Fruit fly (Drosophila melanogaster): Measurements from ENCODE around the gene beat-VI.

beat-VI gene

dm6 chr3R:28484257-28484656, 66.2 kb downstream of the beat-VI start, which contains the start of gene CG1894:
Gene CG1894 (plus strand): TSS chr3R:28484557.
- no peak for TF ChIP-seq CrebA (GFP tag; optimal IDR thresholded peaks at IDR 0.05; ENCODE audit: borderline replicate concordance)
- TF ChIP-seq psq (GFP tag; optimal IDR thresholded peaks at IDR 0.05) = no peak
- no peak for TF ChIP-seq Hr78 (GFP tag; optimal IDR thresholded peaks at IDR 0.05)
- TF ChIP-seq rgr (GFP tag; optimal IDR thresholded peaks at IDR 0.05) = no peak

dm6 chr3R:28486653-28487052, 68.6 kb downstream of the beat-VI start, which contains the start of gene Dhc98D:
Gene Dhc98D (plus strand): TSS chr3R:28486953.
- TF ChIP-seq GATAd (GFP tag; optimal IDR thresholded peaks at IDR 0.05) (no peak), CG9705 (GFP tag; optimal IDR thresholded peaks at IDR 0.05) (no peak), Dfd (GFP tag; optimal IDR thresholded peaks at IDR 0.05) (no peak), HLH106 (tag; optimal IDR thresholded peaks at IDR 0.05) (no peak), Abd-B (GFP tag; optimal IDR thresholded peaks at IDR 0.05) (no peak), Jra (GFP tag; optimal IDR thresholded peaks at IDR 0.05) (no peak), N (GFP tag; optimal IDR thresholded peaks at IDR 0.05) (no peak), brk (GFP tag; optimal IDR thresholded peaks at IDR 0.05) (no peak), psq (GFP tag; optimal IDR thresholded peaks at IDR 0.05) (no peak), CrebA (GFP tag; optimal IDR thresholded peaks at IDR 0.05; ENCODE audit: borderline replicate concordance) (no peak), ey (GFP tag; optimal IDR thresholded peaks at IDR 0.05) (no peak), Dif (GFP tag; optimal IDR thresholded peaks at IDR 0.05; ENCODE audit: partially characterized antibody) (no peak), h (GFP tag; optimal IDR thresholded peaks at IDR 0.05) (no peak), dmrt93B (GFP tag; optimal IDR thresholded peaks at IDR 0.05) (no peak), foxo (GFP tag; optimal IDR thresholded peaks at IDR 0.05) (no peak), fru (GFP tag; optimal IDR thresholded peaks at IDR 0.05) (no peak)

- TF ChIP-seq psq (GFP tag; optimal IDR thresholded peaks at IDR 0.05) (no peak), dsf (GFP tag; optimal IDR thresholded peaks at IDR 0.05; ENCODE audit: borderline replicate concordance) (no peak), usp (GFP tag; optimal IDR thresholded peaks at IDR 0.05) (no peak), tai (GFP tag; optimal IDR thresholded peaks at IDR 0.05) (no peak), sage (GFP tag; optimal IDR thresholded peaks at IDR 0.05) (no peak), fru (GFP tag; optimal IDR thresholded peaks at IDR 0.05) (no peak), sv (GFP tag; optimal IDR thresholded peaks at IDR 0.05) (no peak), Abd-B (GFP tag; optimal IDR thresholded peaks at IDR 0.05) (no peak), Hnf4 (GFP tag; optimal IDR thresholded peaks at IDR 0.05) (no peak), Dif (GFP tag; optimal IDR thresholded peaks at IDR 0.05; ENCODE audit: partially characterized antibody) (no peak), woc (GFP tag; optimal IDR thresholded peaks at IDR 0.05) (no peak)
These were observed 102.4 kb downstream of the beat-VI start, which contains the start of gene CG31051 for dm6 chr3R:28520401-28520800. Gene CG31051 (minus strand): TSS chr3R:28520515.
